Worm (Caenorhabditis elegans) whole organism, L4 larva: Measurements from ENCODE around the gene T21C9.11.
A peak's percentile ranks its signal among the peaks of the same experiment; 100 is the strongest.

Experiments
- F10B5.3 ChIP-seq: sonication (generic microtip); optimal IDR thresholded peaks from 2 replicates; lab custom pipeline; 2016; ENCODE audit warnings: mild to moderate bottlenecking, missing genetic modification characterization, missing compliant biosample characterization
- R02D3.7 ChIP-seq: fragments of 150-350 bp; sonication (generic microtip); optimal IDR thresholded peaks from 3 replicates; lab custom pipeline; 2014; ENCODE audit warnings: missing biosample characterization, missing genetic modification characterization
- Y105C5A.15 ChIP-seq: fragments of 200-800 bp; sonication (Bioruptor generic); IDR thresholded peaks from 2 replicates; pipeline ENCODE4 v1.3.6; 2022; ENCODE audit warnings: missing genetic modification characterization, missing compliant biosample characterization
- ZK337.2 ChIP-seq: fragments of 200-800 bp; sonication (Bioruptor generic); IDR thresholded peaks from 2 replicates; pipeline ENCODE4 v1.3.6; 2022; ENCODE audit warnings: missing genetic modification reagents, missing genetic modification characterization, missing compliant biosample characterization
- aha-1 ChIP-seq: fragments of 150-350 bp; peaks from one replicate; lab custom pipeline; 2014; ENCODE audit warnings: missing biosample characterization, missing genetic modification characterization
- ceh-20 ChIP-seq: fragments of 200-800 bp; sonication (Bioruptor generic); IDR thresholded peaks from 2 replicates; pipeline ENCODE4 v1.3.6; 2022; ENCODE audit warnings: missing genetic modification reagents, missing genetic modification characterization, missing compliant biosample characterization
- cey-2 ChIP-seq: sonication (generic microtip); optimal IDR thresholded peaks from 3 replicates; lab custom pipeline; 2017; ENCODE audit warnings: missing genetic modification characterization, mild to moderate bottlenecking, missing compliant biosample characterization, antibody characterized with exemption, borderline replicate concordance; ENCODE audit not compliant: insufficient read depth
- daf-16 ChIP-seq, 3 experiments: sonication (generic microtip); optimal IDR thresholded peaks; 2 replicates each; lab custom pipeline; 2016 to 2017; ENCODE audit warnings: missing genetic modification characterization in 3 of 3, missing genetic modification reagents in 3 of 3, mild to moderate bottlenecking in 2 of 3, missing compliant biosample characterization in 2 of 3, missing biosample characterization in 1 of 3, moderate library complexity in 1 of 3
- daf-8 ChIP-seq: fragments of 200-800 bp; sonication (Bioruptor generic); IDR thresholded peaks from 2 replicates; pipeline ENCODE4 v1.3.6; 2022; ENCODE audit warnings: missing genetic modification characterization, missing compliant biosample characterization
- duxl-1 ChIP-seq: sonication (generic microtip); optimal IDR thresholded peaks from 2 replicates; lab custom pipeline; 2016; ENCODE audit warnings: mild to moderate bottlenecking, missing genetic modification characterization, moderate library complexity, missing compliant biosample characterization; ENCODE audit not compliant: poor library complexity
- dve-1 ChIP-seq: sonication (generic microtip); optimal IDR thresholded peaks from 2 replicates; lab custom pipeline; 2017; ENCODE audit warnings: antibody characterized with exemption, mild to moderate bottlenecking, missing genetic modification characterization, missing compliant biosample characterization; ENCODE audit not compliant: insufficient read depth
- egl-43 ChIP-seq: fragments of 200-800 bp; sonication (Bioruptor generic); IDR thresholded peaks from 2 replicates; pipeline ENCODE4 v1.3.6; 2022; ENCODE audit warnings: missing genetic modification reagents, missing genetic modification characterization, missing compliant biosample characterization
- fos-1 ChIP-seq: fragments of 150-350 bp; optimal IDR thresholded peaks from 2 replicates; lab custom pipeline; 2014; ENCODE audit warnings: missing biosample characterization, missing genetic modification characterization
- hlh-11 ChIP-seq: fragments of 200-800 bp; sonication (Bioruptor generic); optimal IDR thresholded peaks from 2 replicates; lab custom pipeline; 2018; ENCODE audit warnings: mild to moderate bottlenecking, missing genetic modification characterization, missing compliant biosample characterization
- hmg-1.1 ChIP-seq: fragments of 200-800 bp; sonication (Bioruptor generic); IDR thresholded peaks from 2 replicates; pipeline ENCODE4 v1.3.6; 2022; ENCODE audit warnings: missing genetic modification reagents, missing genetic modification characterization, missing compliant biosample characterization
- jun-1 ChIP-seq: fragments of 150-350 bp; optimal IDR thresholded peaks from 2 replicates; lab custom pipeline; 2014; ENCODE audit warnings: missing biosample characterization, missing genetic modification reagents, missing genetic modification characterization
- lin-1 ChIP-seq: fragments of 200-800 bp; sonication (Bioruptor generic); IDR thresholded peaks from 2 replicates; pipeline ENCODE4 v1.3.6; 2022; ENCODE audit warnings: missing genetic modification reagents, missing genetic modification characterization, missing compliant biosample characterization
- lin-15B ChIP-seq: fragments of 150-350 bp; sonication (generic microtip); optimal IDR thresholded peaks from 3 replicates; lab custom pipeline; 2014; ENCODE audit warnings: missing biosample characterization, missing genetic modification characterization
- lin-38 ChIP-seq: fragments of 200-800 bp; sonication (Bioruptor generic); IDR thresholded peaks from 2 replicates; pipeline ENCODE4 v1.3.6; 2022; ENCODE audit warnings: missing genetic modification reagents, missing genetic modification characterization, missing compliant biosample characterization
- lin-39 ChIP-seq: fragments of 150-350 bp; optimal IDR thresholded peaks from 2 replicates; lab custom pipeline; 2014; ENCODE audit warnings: missing biosample characterization, missing genetic modification reagents, missing genetic modification characterization
- lsy-2 ChIP-seq, 2 experiments: fragments of 150-350 bp in 1 of 2; sonication (generic microtip) in 1 of 2; optimal IDR thresholded peaks; 2 replicates each; lab custom pipeline; 2014 to 2017; ENCODE audit warnings: missing biosample characterization in 2 of 2, missing genetic modification characterization in 2 of 2
- mdl-1 ChIP-seq, 2 experiments: fragments of 150-350 bp in 1 of 2; sonication (generic microtip) in 1 of 2; optimal IDR thresholded peaks; 2 replicates each; lab custom pipeline; 2014 to 2017; ENCODE audit warnings: missing biosample characterization in 2 of 2, missing genetic modification characterization in 2 of 2
- mep-1 ChIP-seq: fragments of 150-350 bp; sonication (generic microtip); optimal IDR thresholded peaks from 3 replicates; lab custom pipeline; 2014; ENCODE audit warnings: missing biosample characterization, missing genetic modification characterization
- nhr-102 ChIP-seq: sonication (generic microtip); optimal IDR thresholded peaks from 2 replicates; lab custom pipeline; 2016; ENCODE audit warnings: mild to moderate bottlenecking, missing genetic modification characterization, moderate library complexity, missing compliant biosample characterization
- nhr-111 ChIP-seq: fragments of 200-800 bp; sonication (Bioruptor generic); optimal IDR thresholded peaks from 2 replicates; lab custom pipeline; 2018; ENCODE audit warnings: mild to moderate bottlenecking, missing genetic modification characterization, missing compliant biosample characterization
- nhr-28 ChIP-seq: fragments of 150-350 bp; optimal IDR thresholded peaks from 2 replicates; lab custom pipeline; 2014; ENCODE audit warnings: missing biosample characterization, missing genetic modification characterization
- nhr-77 ChIP-seq: fragments of 150-350 bp; optimal IDR thresholded peaks from 2 replicates; lab custom pipeline; 2014; ENCODE audit warnings: missing biosample characterization, missing genetic modification characterization
- pqm-1 ChIP-seq: sonication (generic microtip); optimal IDR thresholded peaks from 2 replicates; lab custom pipeline; 2017; ENCODE audit warnings: missing biosample characterization, missing genetic modification characterization
- saeg-2 ChIP-seq: fragments of 200-800 bp; sonication (Bioruptor generic); IDR thresholded peaks from 2 replicates; pipeline ENCODE4 v1.3.6; 2022; ENCODE audit warnings: missing genetic modification reagents, missing genetic modification characterization, missing compliant biosample characterization
- snpc-4 ChIP-seq: fragments of 150-350 bp; optimal IDR thresholded peaks from 2 replicates; lab custom pipeline; 2014; ENCODE audit warnings: missing biosample characterization, missing genetic modification characterization
- spr-3 ChIP-seq: fragments of 200-800 bp; sonication (Bioruptor generic); optimal IDR thresholded peaks from 2 replicates; lab custom pipeline; 2018; ENCODE audit warnings: mild to moderate bottlenecking, missing genetic modification characterization, missing compliant biosample characterization
- tag-97 ChIP-seq: fragments of 200-800 bp; sonication (Bioruptor generic); IDR thresholded peaks from 2 replicates; pipeline ENCODE4 v1.3.6; 2022; ENCODE audit warnings: missing genetic modification characterization, missing compliant biosample characterization
- tra-1 ChIP-seq: fragments of 200-800 bp; sonication (Bioruptor generic); IDR thresholded peaks from 2 replicates; pipeline ENCODE4 v1.3.6; 2022; ENCODE audit warnings: missing genetic modification reagents, missing genetic modification characterization, missing compliant biosample characterization
- unc-130 ChIP-seq: sonication (generic microtip); optimal IDR thresholded peaks from 2 replicates; lab custom pipeline; 2016; ENCODE audit warnings: missing genetic modification reagents, missing genetic modification characterization, missing compliant biosample characterization
- unc-62 ChIP-seq, 3 experiments: fragments of 150-350 bp in 1 of 3; sonication (generic microtip); optimal IDR thresholded peaks in 2 of 3; peaks in 1 of 3; 1 replicate in 1 of 3; 2 replicates in 2 of 3; lab custom pipeline; 2014 to 2017; ENCODE audit warnings: missing biosample characterization in 3 of 3, missing genetic modification characterization in 3 of 3, missing genetic modification reagents in 3 of 3, missing genotype in 1 of 3
- zfp-2 ChIP-seq: sonication (generic microtip); optimal IDR thresholded peaks from 2 replicates; lab custom pipeline; 2016; ENCODE audit warnings: mild to moderate bottlenecking, missing genetic modification characterization, missing compliant biosample characterization
- zfp-3 ChIP-seq: fragments of 200-800 bp; sonication (Bioruptor generic); conservative IDR thresholded peaks from 2 replicates; pipeline ENCODE4 v1.3.6; 2022; ENCODE audit warnings: missing genetic modification reagents, missing genetic modification characterization, missing compliant biosample characterization
- zip-11 ChIP-seq: fragments of 200-800 bp; sonication (Bioruptor generic); IDR thresholded peaks from 2 replicates; pipeline ENCODE4 v1.3.6; 2022; ENCODE audit warnings: missing genetic modification characterization, missing compliant biosample characterization
- zip-2 ChIP-seq: fragments of 150-350 bp; optimal IDR thresholded peaks from 2 replicates; lab custom pipeline; 2014; ENCODE audit warnings: missing biosample characterization, missing genetic modification characterization

The T21C9.11 gene

DNA sequence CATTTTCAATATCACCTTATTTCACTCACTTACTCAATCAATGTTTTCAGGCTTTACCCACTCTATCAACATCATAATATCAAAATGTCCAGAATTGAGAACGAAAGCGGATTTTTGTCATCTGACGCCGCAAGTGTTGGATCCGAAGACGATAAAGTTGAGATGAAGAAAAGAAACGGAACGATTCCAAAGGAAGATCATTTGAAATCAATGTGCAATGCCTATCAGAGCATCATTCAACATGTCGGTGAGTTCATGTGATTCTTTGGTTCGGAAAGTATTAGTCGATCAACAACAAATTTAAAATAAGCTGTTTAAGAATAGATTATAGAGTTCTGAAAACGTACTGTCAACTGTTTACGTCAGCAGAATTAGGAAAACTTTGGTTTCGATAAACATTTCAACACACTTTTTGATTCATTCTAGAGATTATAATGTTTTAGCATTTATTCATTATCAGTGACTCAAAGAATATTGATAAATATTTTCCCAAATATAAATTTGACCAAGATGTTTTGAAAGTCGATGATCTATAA is 29.8 kb downstream of the T21C9.11 start, which contains the start of gene cat-4 (continued):
- TF ChIP-seq daf-8 (GFP tag; lab: Robert Waterston, UW), result no peak
- no peak for TF ChIP-seq zip-2 (tag; lab: Kevin White, UChicago)
- no peak for TF ChIP-seq pqm-1 (tag; lab: Kevin White, UChicago)
- no peak for TF ChIP-seq zfp-3
- no peak for TF ChIP-seq F10B5.3 (tag; lab: Kevin White, UChicago)
- no peak for TF ChIP-seq egl-43 (GFP tag; lab: Robert Waterston, UW)
- TF ChIP-seq daf-16 (GFP tag; optimal IDR thresholded peaks at IDR 0.05; lab: Kevin White, UChicago), result no peak
- peak; percentile 80 for TF ChIP-seq daf-16 (tag; optimal IDR thresholded peaks at IDR 0.05; lab: Kevin White, UChicago)
- no peak for TF ChIP-seq R02D3.7 (tag; lab: Kevin White, UChicago)
- no peak for TF ChIP-seq nhr-102 (tag; lab: Kevin White, UChicago)
- no peak for TF ChIP-seq unc-130 (GFP tag; lab: Kevin White, UChicago)
- no peak for TF ChIP-seq lin-15B (tag; lab: Kevin White, UChicago)
- no peak for TF ChIP-seq jun-1 (tag; lab: Kevin White, UChicago)
- peak; percentile 8 for TF ChIP-seq dve-1
- TF ChIP-seq hmg-1.1 (GFP tag; lab: Robert Waterston, UW), result no peak
- no peak for TF ChIP-seq nhr-111 (GFP tag; lab: Kevin White, UChicago)
- no peak for TF ChIP-seq lsy-2 (tag; optimal IDR thresholded peaks at IDR 0.05; lab: Kevin White, UChicago)
- TF ChIP-seq unc-62 (GFP tag; optimal IDR thresholded peaks at IDR 0.05 in 1 of 2; lab: Kevin White, UChicago), result peak in 1 of 2 experiments; percentile 33
- TF ChIP-seq unc-62 (tag; optimal IDR thresholded peaks at IDR 0.05; lab: Kevin White, UChicago), result no peak
- no peak for TF ChIP-seq spr-3 (GFP tag; lab: Kevin White, UChicago)
- no peak for TF ChIP-seq tra-1 (GFP tag; lab: Robert Waterston, UW)
- TF ChIP-seq cey-2 (tag; lab: Kevin White, UChicago), result no peak
- TF ChIP-seq fos-1 (tag; lab: Kevin White, UChicago), result no peak
- TF ChIP-seq snpc-4 (tag; lab: Kevin White, UChicago), result no peak
- no peak for TF ChIP-seq ceh-20 (GFP tag; lab: Robert Waterston, UW)
- TF ChIP-seq lin-39 (tag; lab: Kevin White, UChicago), result no peak
- no peak for TF ChIP-seq lin-38 (GFP tag; lab: Robert Waterston, UW)
- TF ChIP-seq zfp-2, result no peak
- TF ChIP-seq nhr-77 (tag; lab: Kevin White, UChicago), result peak; percentile 8
- no peak for TF ChIP-seq tag-97
- no peak for TF ChIP-seq mdl-1 (tag; optimal IDR thresholded peaks at IDR 0.05; lab: Kevin White, UChicago)
- no peak for TF ChIP-seq ZK337.2 (GFP tag; lab: Robert Waterston, UW)
- TF ChIP-seq Y105C5A.15 (GFP tag; lab: Robert Waterston, UW), result no peak
- TF ChIP-seq zip-11 (GFP tag; lab: Robert Waterston, UW), result no peak

DNA sequence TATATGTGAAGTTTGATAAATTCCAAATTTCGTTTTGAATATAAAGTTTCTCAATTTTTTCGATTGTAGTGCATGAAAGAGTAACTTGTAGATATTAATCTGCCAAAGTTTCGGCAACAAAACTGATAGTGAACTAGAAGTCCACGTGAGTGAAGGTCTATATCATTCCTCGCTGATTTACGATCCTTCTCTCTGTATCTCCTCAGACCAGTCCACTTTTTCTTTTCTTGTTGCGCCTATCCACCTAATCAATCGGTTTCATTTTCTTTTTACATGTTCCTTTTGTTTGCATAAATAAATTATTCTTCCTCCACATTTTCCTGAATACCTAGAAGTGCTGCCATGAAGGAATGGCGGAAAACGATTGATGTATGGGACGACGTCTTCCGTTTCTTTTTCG is 30.6 kb downstream of the T21C9.11 start:
- TF ChIP-seq zfp-2, result no peak
- no peak for TF ChIP-seq zfp-3
- TF ChIP-seq hlh-11 (tag; lab: Kevin White, UChicago), result peak; percentile 9
- no peak for TF ChIP-seq lin-1 (GFP tag; lab: Robert Waterston, UW)
- no peak for TF ChIP-seq hmg-1.1 (GFP tag; lab: Robert Waterston, UW)
- peak; percentile 37 for TF ChIP-seq nhr-28 (tag; lab: Kevin White, UChicago)
- TF ChIP-seq saeg-2 (GFP tag; lab: Robert Waterston, UW), result no peak
- no peak for TF ChIP-seq duxl-1 (tag; lab: Kevin White, UChicago)
- peak; percentile 73 for TF ChIP-seq aha-1 (tag; lab: Kevin White, UChicago)
- TF ChIP-seq nhr-111 (GFP tag; lab: Kevin White, UChicago), result no peak
- TF ChIP-seq mep-1 (tag; lab: Kevin White, UChicago), result no peak
- TF ChIP-seq spr-3 (GFP tag; lab: Kevin White, UChicago), result no peak
